Fruit fly (Drosophila melanogaster): ENCODE data around the gene ImpE1.

Gene ImpE1

DNA sequence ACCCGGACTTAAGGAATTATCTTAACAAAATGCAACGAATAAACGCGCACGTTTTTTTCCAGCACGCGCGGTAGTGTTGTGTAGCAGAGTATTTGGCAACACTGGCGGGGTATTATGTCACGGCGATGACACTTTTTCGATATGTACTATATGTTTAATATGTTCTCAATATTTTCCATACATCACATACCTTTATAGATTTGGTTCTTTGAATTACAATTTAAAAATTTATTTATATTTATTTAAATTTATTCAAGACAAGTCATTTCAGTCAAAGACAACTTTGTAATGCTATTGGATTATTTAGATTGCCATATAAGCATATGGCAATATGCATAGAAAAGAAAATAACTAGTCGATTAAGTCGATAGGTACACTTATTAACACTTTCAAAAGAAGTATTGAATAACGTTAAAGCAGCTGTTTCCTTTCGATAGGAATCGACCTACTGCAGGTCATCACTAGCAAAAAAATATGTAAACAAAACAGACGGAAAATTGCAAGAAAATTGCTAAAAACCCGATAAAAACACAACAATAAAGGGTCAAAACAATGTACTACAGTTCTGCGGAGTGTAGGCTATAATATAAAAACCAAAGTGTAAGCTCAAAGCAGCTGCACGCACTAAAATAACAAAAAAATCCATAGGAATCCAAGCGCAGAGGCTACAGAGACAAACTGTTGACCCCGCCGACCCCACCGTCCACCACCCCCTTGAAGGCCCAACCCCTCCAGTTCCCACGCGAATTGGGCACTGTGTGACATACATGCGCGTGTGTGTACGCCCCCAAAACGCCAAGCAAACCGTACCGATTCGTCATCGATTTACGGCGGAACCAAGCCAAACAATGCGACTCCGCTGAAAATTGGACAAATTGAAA lies 25.9 kb upstream of the ImpE1 start, which contains the start of the genes CG7182 and GAPcenA:
Gene CG7182, minus strand, starts transcription at position 283 of the 881 bp plus-strand sequence.
Gene GAPcenA, plus strand, starts transcription at position 462 of the 881 bp plus-strand sequence.
- TF ChIP-seq Myc (optimal IDR thresholded peaks at IDR 0.05) (no peak), h (optimal IDR thresholded peaks at IDR 0.05) (no peak), insv (optimal IDR thresholded peaks at IDR 0.05) (no peak), ttk (optimal IDR thresholded peaks at IDR 0.05) (no peak), psq (optimal IDR thresholded peaks at IDR 0.05) (no peak), Sin3A (optimal IDR thresholded peaks at IDR 0.05) (no peak)

DNA sequence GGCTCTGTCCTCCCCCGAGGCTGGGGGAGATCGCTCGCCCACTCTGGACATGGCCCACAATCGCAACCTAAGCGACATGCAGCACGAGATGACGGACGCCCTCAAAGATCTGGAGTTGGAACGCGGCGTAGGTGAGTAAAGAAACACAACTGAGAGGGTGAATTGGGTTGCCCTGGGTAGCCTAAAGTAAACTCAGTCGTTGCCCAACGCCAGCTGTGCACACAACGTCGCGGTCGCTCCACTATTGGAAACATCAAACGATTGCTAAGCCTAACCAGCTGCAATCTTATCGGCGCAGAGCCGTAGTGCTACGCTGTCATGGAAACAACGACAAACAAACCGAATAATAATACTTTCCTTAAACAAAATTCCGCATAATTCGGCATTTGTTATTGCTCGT lies 24.9 kb upstream of the ImpE1 start:
- TF ChIP-seq h (optimal IDR thresholded peaks at IDR 0.05) (no peak), insv (optimal IDR thresholded peaks at IDR 0.05) (no peak), Myc (optimal IDR thresholded peaks at IDR 0.05) (no peak), Sin3A (optimal IDR thresholded peaks at IDR 0.05) (no peak), ttk (optimal IDR thresholded peaks at IDR 0.05) (no peak), psq (optimal IDR thresholded peaks at IDR 0.05) (no peak)

- TF ChIP-seq insv (optimal IDR thresholded peaks at IDR 0.05), result no peak
- no peak for TF ChIP-seq ttk (optimal IDR thresholded peaks at IDR 0.05)
- TF ChIP-seq psq (optimal IDR thresholded peaks at IDR 0.05), result no peak
- TF ChIP-seq h (optimal IDR thresholded peaks at IDR 0.05), result no peak
- TF ChIP-seq Sin3A (optimal IDR thresholded peaks at IDR 0.05), result no peak
- TF ChIP-seq Myc (optimal IDR thresholded peaks at IDR 0.05), result no peak
Observed at dm6 chr3L:8356196-8356595, 16.0 kb upstream of the ImpE1 start, which contains the start of gene Culd. Culd (minus strand) TSS chr3L:8356296.

- TF ChIP-seq ttk (optimal IDR thresholded peaks at IDR 0.05) (no peak), h (optimal IDR thresholded peaks at IDR 0.05) (no peak), insv (optimal IDR thresholded peaks at IDR 0.05) (no peak)
Observed at dm6 chr3L:8358138-8358537, 14.1 kb upstream of the ImpE1 start.

DNA sequence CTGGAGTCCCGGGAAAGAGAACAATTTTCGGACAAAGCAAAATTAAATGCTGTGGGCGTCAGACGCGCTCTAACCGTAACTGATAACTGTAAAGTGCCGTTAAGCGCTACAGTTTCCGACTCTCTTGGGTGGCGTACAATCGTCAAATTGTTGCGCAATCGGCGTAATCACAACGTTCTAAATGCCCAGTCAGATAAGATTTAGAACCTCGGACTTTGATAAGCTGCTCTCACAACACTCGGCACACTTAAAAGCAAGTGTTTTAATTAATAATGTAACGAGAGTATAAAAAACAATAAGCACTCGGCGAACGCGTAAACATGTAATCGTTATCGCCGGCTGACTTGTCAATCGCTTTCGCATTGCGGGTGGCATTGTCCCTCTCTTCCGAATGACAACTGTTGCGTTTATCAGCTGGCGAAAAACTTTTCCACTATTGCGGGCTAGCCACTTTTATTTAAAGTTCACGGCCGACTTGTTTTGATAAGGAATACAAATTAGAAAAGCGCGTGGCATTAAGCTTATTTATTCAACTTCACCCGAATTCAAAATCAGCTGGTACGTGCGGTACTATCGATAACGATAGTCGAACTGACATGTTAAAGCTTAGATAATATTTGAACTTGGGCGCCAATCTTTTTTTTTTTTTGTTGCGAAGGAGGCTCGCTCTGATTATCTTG lies 13.3 kb upstream of the ImpE1 start:
- no peak for TF ChIP-seq ttk (optimal IDR thresholded peaks at IDR 0.05)
- no peak for TF ChIP-seq Sin3A (optimal IDR thresholded peaks at IDR 0.05)
- no peak for TF ChIP-seq h (optimal IDR thresholded peaks at IDR 0.05)
- no peak for TF ChIP-seq Myc (optimal IDR thresholded peaks at IDR 0.05)
- TF ChIP-seq psq (optimal IDR thresholded peaks at IDR 0.05), result no peak
- TF ChIP-seq insv (optimal IDR thresholded peaks at IDR 0.05), result no peak

- TF ChIP-seq ttk (optimal IDR thresholded peaks at IDR 0.05) (no peak), h (optimal IDR thresholded peaks at IDR 0.05) (no peak), Sin3A (optimal IDR thresholded peaks at IDR 0.05) (no peak), insv (optimal IDR thresholded peaks at IDR 0.05) (no peak), psq (optimal IDR thresholded peaks at IDR 0.05) (no peak), Myc (optimal IDR thresholded peaks at IDR 0.05) (no peak)
Observed at dm6 chr3L:8360063-8360642, 12.1 kb upstream of the ImpE1 start.

DNA sequence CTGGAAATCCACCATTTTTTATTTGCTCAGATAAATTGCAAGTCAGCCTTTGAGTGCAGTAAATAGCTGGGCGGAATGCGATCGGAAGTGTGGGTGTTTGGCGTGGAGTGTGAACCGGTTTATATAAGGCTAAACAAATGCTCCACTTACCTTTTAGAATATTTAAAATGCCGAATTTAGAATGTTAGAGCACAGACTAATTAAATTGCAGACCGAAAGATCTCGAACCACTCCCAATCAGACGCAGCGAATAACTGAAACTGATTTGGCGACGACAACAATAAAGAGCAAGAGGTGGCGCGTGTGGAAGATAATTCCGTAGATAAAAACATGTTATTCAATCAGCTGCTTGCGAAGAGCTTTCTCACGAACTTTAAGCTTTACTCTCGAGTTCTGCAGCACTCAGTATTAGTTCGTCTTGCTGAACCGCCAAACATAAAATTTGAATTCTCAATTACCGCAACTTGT lies 11.5 kb upstream of the ImpE1 start, which contains the start of gene Idh:
Gene Idh, minus strand, starts transcription at position 264 of the 468 bp plus-strand sequence.
- TF ChIP-seq insv (optimal IDR thresholded peaks at IDR 0.05) (no peak), psq (optimal IDR thresholded peaks at IDR 0.05) (no peak), h (optimal IDR thresholded peaks at IDR 0.05) (no peak), Sin3A (optimal IDR thresholded peaks at IDR 0.05) (no peak), Myc (optimal IDR thresholded peaks at IDR 0.05) (no peak), ttk (optimal IDR thresholded peaks at IDR 0.05) (no peak)

dm6 chr3L:8363266-8363665 lies 8.9 kb upstream of the ImpE1 start:
- TF ChIP-seq h (optimal IDR thresholded peaks at IDR 0.05), result no peak
- no peak for TF ChIP-seq insv (optimal IDR thresholded peaks at IDR 0.05)
- TF ChIP-seq psq (optimal IDR thresholded peaks at IDR 0.05), result no peak

dm6 chr3L:8368694-8369344 lies 3.4 kb upstream of the ImpE1 start:
- no peak for TF ChIP-seq Myc (optimal IDR thresholded peaks at IDR 0.05)
- no peak for TF ChIP-seq insv (optimal IDR thresholded peaks at IDR 0.05)
- no peak for TF ChIP-seq psq (optimal IDR thresholded peaks at IDR 0.05)
- TF ChIP-seq ttk (optimal IDR thresholded peaks at IDR 0.05), result no peak
- no peak for TF ChIP-seq Sin3A (optimal IDR thresholded peaks at IDR 0.05)
- no peak for TF ChIP-seq h (optimal IDR thresholded peaks at IDR 0.05)

- TF ChIP-seq ttk (optimal IDR thresholded peaks at IDR 0.05) (no peak), insv (optimal IDR thresholded peaks at IDR 0.05) (no peak), Myc (optimal IDR thresholded peaks at IDR 0.05) (no peak), h (optimal IDR thresholded peaks at IDR 0.05) (no peak), psq (optimal IDR thresholded peaks at IDR 0.05) (no peak), Sin3A (optimal IDR thresholded peaks at IDR 0.05) (no peak)
Observed at dm6 chr3L:8369456-8369855, 2.7 kb upstream of the ImpE1 start.

DNA sequence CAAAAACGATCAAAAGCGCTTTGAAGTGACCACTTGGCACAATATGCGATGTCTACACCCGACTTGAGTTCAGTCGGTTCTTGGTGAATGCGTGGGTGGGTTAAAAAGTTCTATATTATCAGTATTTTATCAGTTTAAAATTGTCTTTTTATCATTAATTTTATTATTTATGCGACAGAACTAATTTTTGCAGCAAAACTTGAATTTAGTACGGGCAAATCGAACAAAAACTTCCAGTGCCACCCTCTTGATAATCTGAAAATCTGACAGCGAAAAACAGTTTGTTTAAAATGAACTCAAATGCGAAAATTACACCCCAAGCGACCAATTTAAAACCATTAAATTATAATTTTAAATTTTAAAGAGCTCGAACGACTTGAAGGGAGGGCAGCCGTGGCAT lies 1.3 kb upstream of the ImpE1 start:
- TF ChIP-seq h (optimal IDR thresholded peaks at IDR 0.05) (no peak), psq (optimal IDR thresholded peaks at IDR 0.05) (no peak), Myc (optimal IDR thresholded peaks at IDR 0.05) (no peak), insv (optimal IDR thresholded peaks at IDR 0.05) (no peak), Sin3A (optimal IDR thresholded peaks at IDR 0.05) (no peak), ttk (optimal IDR thresholded peaks at IDR 0.05) (no peak)
